Fruit fly (Drosophila melanogaster) whole organism, embryonic: ENCODE data around the gene CG7924.

Experiments used
- CG42726 ChIP-seq: fragments of 200-800 bp; sonication (Bioruptor generic); IDR thresholded peaks from 2 replicates; pipeline ENCODE4 v1.3.6; 2022; ENCODE audit warnings: missing biosample characterization, missing genetic modification characterization; ENCODE audit not compliant: partially characterized antibody
- Camta ChIP-seq: fragments of 200-800 bp; sonication (Bioruptor generic); optimal IDR thresholded peaks from 2 replicates; lab custom pipeline; 2016; ENCODE audit warnings: missing biosample characterization, missing genetic modification characterization
- usp ChIP-seq: fragments of >200 bp; optimal IDR thresholded peaks from 2 replicates; lab custom pipeline; 2017; ENCODE audit warnings: missing biosample characterization, missing genetic modification characterization

dm6 chr3L:14217677-14218254 is 15.5 kb upstream of the CG7924 start, which contains the start of gene CG7768:
- TF ChIP-seq Camta (GFP tag; lab: Kevin White, UChicago), result no peak
- TF ChIP-seq CG42726 (GFP tag; lab: Robert Waterston, UW), result no peak
- no peak for TF ChIP-seq usp (GFP tag; lab: Kevin White, UChicago)
